Fruit fly (Drosophila melanogaster): ENCODE measurements around the gene Ptpa.

The Ptpa gene

DNA sequence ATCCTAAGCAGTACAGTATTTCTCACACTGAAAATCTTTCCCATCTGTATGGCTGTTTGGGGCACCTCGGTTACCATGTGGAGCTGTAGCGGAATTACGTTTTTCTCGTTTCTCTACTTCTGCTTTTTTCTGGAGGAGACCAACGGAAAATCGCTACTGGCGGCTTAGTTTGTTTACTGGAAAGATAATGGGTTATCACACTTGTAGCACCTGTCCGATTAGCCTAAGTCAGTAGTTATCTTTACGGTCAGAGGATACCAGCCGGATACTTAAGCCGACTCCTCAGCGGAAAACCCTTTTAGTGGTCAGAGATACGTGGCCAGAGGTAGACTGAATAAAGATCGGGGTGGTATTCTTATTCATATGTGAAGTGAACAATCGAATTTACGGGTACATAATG, 44.3 kb upstream of the Ptpa start, which contains the start of gene CG15408:
Gene CG15408, plus strand, starts transcription at position 301 of the 400 bp plus-strand sequence.
- TF ChIP-seq hkb (optimal IDR thresholded peaks at IDR 0.05) = no peak
- TF ChIP-seq hkb (GFP tag; IDR thresholded peaks at IDR 0.05) = no peak
- TF ChIP-seq CG6175 (GFP tag; IDR thresholded peaks at IDR 0.05) = no peak

DNA sequence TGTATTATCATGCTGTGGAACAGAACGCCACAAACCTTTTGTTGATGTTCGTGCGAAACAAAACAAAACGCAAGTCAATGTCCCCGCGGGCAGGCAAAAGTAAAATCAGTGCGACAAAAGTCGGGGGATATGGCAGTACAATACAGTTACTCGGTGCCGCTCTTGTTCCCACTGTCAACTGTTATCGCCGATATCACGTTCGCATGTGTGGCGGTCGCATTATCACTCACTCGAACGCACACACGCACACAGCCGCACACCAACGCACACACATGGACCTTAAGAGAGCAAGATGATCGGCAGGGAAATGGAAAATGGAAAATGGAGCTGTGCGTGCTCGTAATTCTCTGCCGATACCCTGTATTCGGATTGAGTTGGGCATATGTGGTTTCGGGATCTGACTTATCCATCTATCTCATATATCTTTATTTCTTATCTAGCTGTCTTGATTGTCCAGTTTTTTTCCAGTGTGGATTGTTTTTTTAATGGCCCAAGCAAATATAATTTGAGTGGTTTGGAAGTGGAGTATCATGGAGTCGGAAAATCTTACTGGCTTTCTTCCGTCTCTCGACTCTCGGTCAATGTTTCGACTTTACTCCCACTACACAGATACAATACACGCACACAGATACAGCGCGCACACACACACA, 38.1 kb upstream of the Ptpa start:
- TF ChIP-seq otp (GFP tag; IDR thresholded peaks at IDR 0.05) (peak; percentile 85), CG12219 (GFP tag; optimal IDR thresholded peaks at IDR 0.05) (peak; percentile 39), CG4404 (GFP tag; IDR thresholded peaks at IDR 0.05) (peak; percentile 52), HmgD (GFP tag; optimal IDR thresholded peaks at IDR 0.05) (peak; percentile 70), chinmo (GFP tag; IDR thresholded peaks at IDR 0.05; ENCODE audit: partially characterized antibody) (no peak), nerfin-2 (GFP tag; IDR thresholded peaks at IDR 0.05; ENCODE audit: partially characterized antibody) (no peak), CG11093 (GFP tag; IDR thresholded peaks at IDR 0.05) (peak; percentile 83), en (GFP tag; optimal IDR thresholded peaks at IDR 0.05) (peak; percentile 71), Max (GFP tag; optimal IDR thresholded peaks at IDR 0.05) (peak; percentile 50), zen (tag; optimal IDR thresholded peaks at IDR 0.05) (peak; percentile 55), CG32772 (GFP tag; IDR thresholded peaks at IDR 0.05) (peak; percentile 91), CG17359 (tag; optimal IDR thresholded peaks at IDR 0.05) (peak; percentile 80), pb (GFP tag; optimal IDR thresholded peaks at IDR 0.05) (peak; percentile 74), cas (GFP tag; IDR thresholded peaks at IDR 0.05) (no peak), BtbVII (GFP tag; optimal IDR thresholded peaks at IDR 0.05) (no peak), CG7357 (GFP tag; IDR thresholded peaks at IDR 0.05) (peak; percentile 61; the same call in 1 of the 3 replicates), vnd (GFP tag; IDR thresholded peaks at IDR 0.05; ENCODE audit: partially characterized antibody) (no peak), CG7372 (GFP tag; IDR thresholded peaks at IDR 0.05) (0 out of 2 replicates have a peak, but pooled peaks have one; percentile 14), Bteb2 (GFP tag; optimal IDR thresholded peaks at IDR 0.05) (peak; percentile 15), ara (GFP tag; IDR thresholded peaks at IDR 0.05) (peak; percentile 88), repo (GFP tag; optimal IDR thresholded peaks at IDR 0.05) (peak; percentile 62), caup (GFP tag; optimal IDR thresholded peaks at IDR 0.05; ENCODE audit: severe bottlenecking) (no peak), tgo (GFP tag; IDR thresholded peaks at IDR 0.05) (peak; percentile 65), chn (GFP tag; optimal IDR thresholded peaks at IDR 0.05) (peak; percentile 90), al (GFP tag; IDR thresholded peaks at IDR 0.05) (no peak), insv (GFP tag; optimal IDR thresholded peaks at IDR 0.05) (no peak), CG8478 (optimal IDR thresholded peaks at IDR 0.05) (peak; percentile 39), CG9609 (GFP tag; optimal IDR thresholded peaks at IDR 0.05) (peak; percentile 87), CG10462 (GFP tag; optimal IDR thresholded peaks at IDR 0.05) (peak; percentile 72), cg (GFP tag; optimal IDR thresholded peaks at IDR 0.05) (peak; percentile 75), da (GFP tag; optimal IDR thresholded peaks at IDR 0.05) (peak; percentile 10), gt (GFP tag; IDR thresholded peaks at IDR 0.05) (peak; percentile 67), CG32532 (GFP tag; IDR thresholded peaks at IDR 0.05) (peak; percentile 38; the same call in 1 of the 2 replicates), HmgZ (tag; optimal IDR thresholded peaks at IDR 0.05) (peak; percentile 9), lab (GFP tag; optimal IDR thresholded peaks at IDR 0.05) (peak; percentile 67), CG7963 (GFP tag; IDR thresholded peaks at IDR 0.05; ENCODE audit: partially characterized antibody) (no peak), HLH4C (GFP tag; IDR thresholded peaks at IDR 0.05; ENCODE audit: partially characterized antibody) (no peak), CG13296 (GFP tag; optimal IDR thresholded peaks at IDR 0.05) (no peak), mld (GFP tag; IDR thresholded peaks at IDR 0.05; ENCODE audit: partially characterized antibody) (no peak), CG2129 (GFP tag; IDR thresholded peaks at IDR 0.05; ENCODE audit: partially characterized antibody) (no peak), NFAT (GFP tag; IDR thresholded peaks at IDR 0.05) (no peak), CG13894 (tag; optimal IDR thresholded peaks at IDR 0.05) (no peak), sna (GFP tag; IDR thresholded peaks at IDR 0.05; ENCODE audit: partially characterized antibody) (no peak), eve (GFP tag; optimal IDR thresholded peaks at IDR 0.05) (peak in 1 of 2 experiments; percentile 90), CG15073 (GFP tag; optimal IDR thresholded peaks at IDR 0.05) (peak; percentile 41)
